Worm (Caenorhabditis elegans) whole organism, late embryonic: ENCODE data around the gene F21C10.18.

Experiments used
- ama-1 ChIP-seq: fragments of 150-350 bp; optimal IDR thresholded peaks from 2 replicates; lab custom pipeline; 2014
- ceh-19 ChIP-seq: fragments of 200-800 bp; sonication (Bioruptor generic); optimal IDR thresholded peaks from 2 replicates; lab custom pipeline; 2018; ENCODE audit warnings: mild to moderate bottlenecking, missing genetic modification characterization, missing compliant biosample characterization
- ceh-9 ChIP-seq: sonication (generic microtip); optimal IDR thresholded peaks from 2 replicates; lab custom pipeline; 2016; ENCODE audit warnings: mild to moderate bottlenecking, missing genetic modification characterization, inconsistent platforms, missing compliant biosample characterization
- dmd-4 ChIP-seq: sonication (generic microtip); optimal IDR thresholded peaks from 2 replicates; lab custom pipeline; 2016; ENCODE audit warnings: borderline replicate concordance, missing genetic modification characterization, missing compliant biosample characterization
- hlh-30 ChIP-seq: sonication (generic microtip); optimal IDR thresholded peaks from 2 replicates; lab custom pipeline; 2017; ENCODE audit warnings: antibody characterized with exemption, missing genetic modification characterization, missing compliant biosample characterization; ENCODE audit not compliant: insufficient read depth
- hlh-6 ChIP-seq: sonication (generic microtip); optimal IDR thresholded peaks from 2 replicates; lab custom pipeline; 2016; ENCODE audit warnings: missing genotype, missing genetic modification characterization, missing compliant biosample characterization
- mec-3 ChIP-seq: sonication (generic microtip); optimal IDR thresholded peaks from 2 replicates; lab custom pipeline; 2016; ENCODE audit warnings: borderline replicate concordance, missing genetic modification characterization, missing compliant biosample characterization
- nhr-11 ChIP-seq: fragments of 150-350 bp; optimal IDR thresholded peaks from 2 replicates; lab custom pipeline; 2014; ENCODE audit warnings: missing biosample characterization, missing genetic modification characterization
- pag-3 ChIP-seq: sonication (generic microtip); optimal IDR thresholded peaks from 2 replicates; lab custom pipeline; 2016; ENCODE audit warnings: missing compliant biosample characterization, missing genetic modification characterization, borderline replicate concordance
- pha-4 ChIP-seq: fragments of 150-350 bp; optimal IDR thresholded peaks from 2 replicates; lab custom pipeline; 2018; ENCODE audit warnings: missing biosample characterization, missing genetic modification reagents, missing genetic modification characterization
- pqm-1 ChIP-seq: sonication (generic microtip); optimal IDR thresholded peaks from 2 replicates; lab custom pipeline; 2016; ENCODE audit warnings: missing genetic modification characterization, missing compliant biosample characterization
- pros-1 ChIP-seq: fragments of 150-350 bp; optimal IDR thresholded peaks from 2 replicates; lab custom pipeline; 2014; ENCODE audit warnings: missing biosample characterization, missing genetic modification reagents, missing genetic modification characterization
- ttx-3 ChIP-seq: sonication (generic microtip); optimal IDR thresholded peaks from 2 replicates; lab custom pipeline; 2016; ENCODE audit warnings: missing genetic modification reagents, missing genetic modification characterization, missing compliant biosample characterization
- unc-55 ChIP-seq: sonication (generic microtip); optimal IDR thresholded peaks from 2 replicates; lab custom pipeline; 2017; ENCODE audit warnings: missing biosample characterization, missing genetic modification reagents, missing genetic modification characterization

DNA sequence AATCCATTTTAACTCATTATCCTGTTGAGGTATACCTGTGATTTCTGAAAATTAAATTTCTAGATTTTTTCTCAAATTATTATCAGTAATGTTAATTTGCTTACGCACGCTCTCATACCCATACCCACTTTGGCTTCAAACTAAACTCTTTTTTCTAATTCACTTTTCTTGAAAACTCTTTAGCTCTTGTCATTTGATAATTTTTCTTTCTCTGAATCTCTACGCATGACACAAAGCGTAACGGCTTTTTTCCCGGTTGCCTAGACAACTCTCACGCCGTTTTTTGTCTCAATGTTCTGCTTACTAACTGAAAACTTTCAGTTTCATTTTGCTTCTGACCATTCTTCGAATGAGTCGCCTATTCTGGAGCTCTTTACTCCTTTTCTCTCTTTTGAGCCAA lies 25.6 kb downstream of the F21C10.18 start, which contains the start of gene B0222.1:
- TF ChIP-seq ama-1 (lab: Kevin White, UChicago) (no peak), dmd-4 (tag; lab: Kevin White, UChicago) (no peak), hlh-6 (tag; lab: Kevin White, UChicago) (no peak), hlh-30 (tag; lab: Kevin White, UChicago) (no peak), unc-55 (GFP tag; lab: Kevin White, UChicago) (no peak), pag-3 (no peak), ceh-19 (no peak), ceh-9 (tag; lab: Kevin White, UChicago) (no peak), ttx-3 (tag; lab: Kevin White, UChicago) (no peak), pha-4 (no peak), nhr-11 (tag; lab: Kevin White, UChicago) (no peak), mec-3 (tag; lab: Kevin White, UChicago) (no peak), pros-1 (tag; lab: Kevin White, UChicago) (no peak), pqm-1 (tag; lab: Kevin White, UChicago) (no peak)
